Fruit fly (Drosophila melanogaster) whole organism, pupa: Measurements from ENCODE around the gene CG18223.

Source experiments
- CG10348 ChIP-seq: fragments of 200-800 bp; sonication (Bioruptor generic); IDR thresholded peaks from 2 replicates; pipeline ENCODE4 v1.3.6; 2022; ENCODE audit warnings: missing biosample characterization, missing genetic modification characterization
- CG12605 ChIP-seq: fragments of 200-800 bp; sonication (Bioruptor generic); IDR thresholded peaks from 2 replicates; pipeline ENCODE4 v1.3.6; 2022; ENCODE audit warnings: missing biosample characterization, missing genetic modification characterization
- CG13204 ChIP-seq: fragments of 200-800 bp; sonication (Bioruptor generic); optimal IDR thresholded peaks from 2 replicates; lab custom pipeline; 2018; ENCODE audit warnings: missing biosample characterization, mild to moderate bottlenecking, missing genetic modification characterization, moderate library complexity
- CG14655 ChIP-seq: fragments of 200-800 bp; sonication (Bioruptor generic); optimal IDR thresholded peaks from 3 replicates; lab custom pipeline; 2017; ENCODE audit warnings: mild to moderate bottlenecking, missing biosample characterization, missing genetic modification reagents, missing genetic modification characterization
- CG15710 ChIP-seq: fragments of 200-800 bp; sonication (Bioruptor generic); optimal IDR thresholded peaks from 2 replicates; lab custom pipeline; 2018; ENCODE audit warnings: missing biosample characterization, mild to moderate bottlenecking, missing genetic modification characterization, moderate library complexity
- CG17806 ChIP-seq: fragments of 200-800 bp; sonication (Bioruptor generic); optimal IDR thresholded peaks from 2 replicates; lab custom pipeline; 2018; ENCODE audit warnings: missing biosample characterization, mild to moderate bottlenecking, missing genetic modification characterization, moderate library complexity
- CG32121 ChIP-seq: fragments of 200-800 bp; sonication (Bioruptor generic); IDR thresholded peaks from 2 replicates; pipeline ENCODE4 v1.3.6; 2022; ENCODE audit warnings: missing biosample characterization, missing genetic modification characterization
- CG34367 ChIP-seq: fragments of 200-800 bp; sonication (Bioruptor generic); optimal IDR thresholded peaks from 2 replicates; lab custom pipeline; 2018; ENCODE audit warnings: missing biosample characterization, mild to moderate bottlenecking, missing genetic modification characterization
- CG4496 ChIP-seq: fragments of 200-800 bp; sonication (Bioruptor generic); IDR thresholded peaks from 3 replicates; pipeline ENCODE4 v1.3.6; 2022; ENCODE audit warnings: missing biosample characterization, missing genetic modification characterization
- CG8159 ChIP-seq: fragments of 200-800 bp; sonication (Bioruptor generic); optimal IDR thresholded peaks from 3 replicates; lab custom pipeline; 2018; ENCODE audit warnings: missing biosample characterization, mild to moderate bottlenecking, missing genetic modification characterization, moderate library complexity
- CG8301 ChIP-seq: fragments of 200-800 bp; sonication (Bioruptor generic); optimal IDR thresholded peaks from 2 replicates; lab custom pipeline; 2018; ENCODE audit warnings: missing biosample characterization, mild to moderate bottlenecking, missing genetic modification characterization
- CG9948 ChIP-seq: fragments of 200-800 bp; sonication (Bioruptor generic); optimal IDR thresholded peaks from 2 replicates; lab custom pipeline; 2018; ENCODE audit warnings: missing biosample characterization, mild to moderate bottlenecking, missing genetic modification characterization, moderate library complexity
- D1 ChIP-seq: fragments of 200-800 bp; sonication (Bioruptor generic); optimal IDR thresholded peaks from 2 replicates; lab custom pipeline; 2018; ENCODE audit warnings: missing biosample characterization, mild to moderate bottlenecking, missing genetic modification characterization, moderate library complexity
- EcR ChIP-seq: fragments of 200-800 bp; sonication (Bioruptor generic); optimal IDR thresholded peaks from 3 replicates; lab custom pipeline; 2019; ENCODE audit warnings: missing biosample characterization, missing genetic modification characterization, mild to moderate bottlenecking, moderate library complexity, missing genetic modification reagents
- Ets98B ChIP-seq: fragments of 200-800 bp; sonication (Bioruptor generic); IDR thresholded peaks from 2 replicates; pipeline ENCODE4 v1.3.6; 2022; ENCODE audit warnings: missing biosample characterization, missing genetic modification characterization
- Pif1A ChIP-seq: fragments of 200-800 bp; sonication (Bioruptor generic); optimal IDR thresholded peaks from 3 replicates; lab custom pipeline; 2016; ENCODE audit warnings: missing biosample characterization, missing genetic modification characterization
- Pif1B ChIP-seq: fragments of 200-800 bp; sonication (Bioruptor generic); optimal IDR thresholded peaks from 3 replicates; lab custom pipeline; 2016; ENCODE audit warnings: missing biosample characterization, missing genetic modification characterization
- Snoo ChIP-seq: fragments of 200-800 bp; sonication (Bioruptor generic); optimal IDR thresholded peaks from 3 replicates; lab custom pipeline; 2017; ENCODE audit warnings: missing biosample characterization, mild to moderate bottlenecking, missing genetic modification characterization, inconsistent platforms
- fd96Ca ChIP-seq: fragments of 200-800 bp; sonication (Bioruptor generic); IDR thresholded peaks from 3 replicates; pipeline ENCODE4 v1.3.6; 2022; ENCODE audit warnings: missing biosample characterization, missing genetic modification characterization
- gl ChIP-seq: fragments of 200-800 bp; sonication (Bioruptor generic); optimal IDR thresholded peaks from 2 replicates; lab custom pipeline; 2018; ENCODE audit warnings: missing biosample characterization, mild to moderate bottlenecking, missing genetic modification characterization
- rn ChIP-seq: fragments of 200-800 bp; sonication (Bioruptor generic); IDR thresholded peaks from 2 replicates; pipeline ENCODE4 v1.3.6; 2022; ENCODE audit warnings: missing biosample characterization, missing genetic modification characterization

CG18223 gene

DNA sequence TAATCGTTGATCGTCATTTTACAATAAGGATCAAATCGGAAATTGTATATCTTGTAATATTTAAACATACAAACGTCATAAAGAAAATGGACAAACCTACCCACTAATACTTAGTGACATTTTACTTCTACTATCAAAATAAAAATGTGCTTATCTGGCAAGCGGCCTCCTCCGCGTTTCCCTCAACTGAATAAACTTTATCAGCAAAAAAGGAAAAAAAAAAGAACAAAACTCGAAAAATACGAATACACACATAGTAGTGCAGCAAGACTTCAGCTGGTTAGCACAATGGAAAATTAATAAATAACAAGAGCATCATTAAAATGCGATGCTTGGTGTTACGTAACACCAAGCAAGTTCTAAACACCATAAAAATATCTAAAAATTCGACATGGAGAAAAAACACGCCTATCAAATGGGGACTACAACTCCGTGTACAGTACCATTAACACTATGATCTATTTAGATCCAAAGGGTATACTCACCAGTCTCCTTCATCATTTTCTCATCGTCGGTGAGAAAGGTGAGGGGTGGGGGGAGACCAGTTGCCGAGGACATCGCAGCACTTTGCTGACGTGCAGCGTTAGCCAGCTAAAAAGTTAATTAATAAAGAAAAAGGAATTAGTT, 22.5 kb downstream of the CG18223 start:
- TF ChIP-seq EcR (GFP tag; lab: Kevin White, UChicago) = no peak
- TF ChIP-seq CG4496 (GFP tag; lab: Robert Waterston, UW) = 0 out of 3 replicates have a peak, but pooled peaks have one; percentile 5
- peak; percentile 50 for TF ChIP-seq D1 (tag; lab: Kevin White, UChicago)

dm6 chr3L:18896297-18896863, 23.7 kb downstream of the CG18223 start:
- TF ChIP-seq EcR (GFP tag; lab: Kevin White, UChicago) (peak; percentile 51), Ets98B (GFP tag; lab: Robert Waterston, UW) (no peak), fd96Ca (GFP tag; lab: Robert Waterston, UW) (no peak), CG32121 (no peak), Snoo (no peak), CG4496 (GFP tag; lab: Robert Waterston, UW) (0 out of 3 replicates have a peak, but pooled peaks have one; percentile 53), CG15710 (no peak), CG8159 (tag; lab: Kevin White, UChicago) (no peak), CG14655 (GFP tag; lab: Kevin White, UChicago) (no peak)

DNA sequence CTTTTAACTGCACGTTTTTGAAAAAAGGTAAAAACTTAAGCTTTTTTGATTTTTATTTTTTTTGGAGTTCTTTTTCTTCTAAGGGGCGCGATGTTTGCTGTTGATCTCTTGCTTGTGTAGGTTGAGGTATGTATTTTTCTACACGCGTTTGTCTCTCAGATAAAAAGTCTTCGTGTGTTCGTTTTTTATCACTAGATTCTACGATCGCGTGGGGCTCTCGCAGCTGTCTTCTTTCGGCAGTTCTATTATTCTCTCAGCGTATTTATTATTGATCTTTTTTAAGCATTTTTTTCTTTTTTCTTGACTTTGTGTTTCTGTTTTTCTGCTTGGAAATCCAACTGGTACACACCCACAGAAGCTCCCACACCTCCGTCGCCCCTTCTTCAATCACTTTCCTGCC, 25.0 kb downstream of the CG18223 start:
- TF ChIP-seq CG15710 (no peak), CG4496 (GFP tag; lab: Robert Waterston, UW) (peak; percentile 77), CG14655 (GFP tag; lab: Kevin White, UChicago) (no peak), rn (GFP tag; lab: Robert Waterston, UW) (no peak), Ets98B (GFP tag; lab: Robert Waterston, UW) (peak; percentile 63; the same call in 1 of the 2 replicates), CG12605 (GFP tag; lab: Robert Waterston, UW) (peak; percentile 46; the same call in 1 of the 2 replicates), Pif1A (GFP tag; lab: Kevin White, UChicago) (no peak), CG32121 (peak; percentile 27; the same call in 1 of the 2 replicates)

DNA sequence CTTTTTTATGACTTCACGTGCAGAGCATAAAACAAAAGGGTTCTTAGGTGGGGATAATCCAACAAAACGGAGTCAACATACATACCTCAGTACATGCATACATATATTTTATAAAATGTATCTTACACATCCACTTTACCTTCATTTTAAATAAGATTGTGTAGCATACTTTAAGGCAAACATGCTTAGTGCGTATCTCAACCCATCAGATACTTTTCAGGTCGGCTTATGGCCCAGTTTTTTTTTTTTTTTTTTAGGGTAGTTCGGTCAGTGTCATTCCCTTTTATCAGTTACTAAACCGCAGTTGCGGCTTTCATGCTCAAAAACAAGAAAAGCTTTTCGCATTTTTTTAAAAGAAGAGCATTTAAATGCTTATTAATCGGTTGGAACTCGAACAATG, 28.1 kb downstream of the CG18223 start, which contains the start of gene NijB:
Gene NijB (plus strand): TSS at position 398 of the 400 bp plus-strand sequence.
- peak; percentile 83 for TF ChIP-seq EcR (GFP tag; lab: Kevin White, UChicago)
- no peak for TF ChIP-seq CG8159 (tag; lab: Kevin White, UChicago)

DNA sequence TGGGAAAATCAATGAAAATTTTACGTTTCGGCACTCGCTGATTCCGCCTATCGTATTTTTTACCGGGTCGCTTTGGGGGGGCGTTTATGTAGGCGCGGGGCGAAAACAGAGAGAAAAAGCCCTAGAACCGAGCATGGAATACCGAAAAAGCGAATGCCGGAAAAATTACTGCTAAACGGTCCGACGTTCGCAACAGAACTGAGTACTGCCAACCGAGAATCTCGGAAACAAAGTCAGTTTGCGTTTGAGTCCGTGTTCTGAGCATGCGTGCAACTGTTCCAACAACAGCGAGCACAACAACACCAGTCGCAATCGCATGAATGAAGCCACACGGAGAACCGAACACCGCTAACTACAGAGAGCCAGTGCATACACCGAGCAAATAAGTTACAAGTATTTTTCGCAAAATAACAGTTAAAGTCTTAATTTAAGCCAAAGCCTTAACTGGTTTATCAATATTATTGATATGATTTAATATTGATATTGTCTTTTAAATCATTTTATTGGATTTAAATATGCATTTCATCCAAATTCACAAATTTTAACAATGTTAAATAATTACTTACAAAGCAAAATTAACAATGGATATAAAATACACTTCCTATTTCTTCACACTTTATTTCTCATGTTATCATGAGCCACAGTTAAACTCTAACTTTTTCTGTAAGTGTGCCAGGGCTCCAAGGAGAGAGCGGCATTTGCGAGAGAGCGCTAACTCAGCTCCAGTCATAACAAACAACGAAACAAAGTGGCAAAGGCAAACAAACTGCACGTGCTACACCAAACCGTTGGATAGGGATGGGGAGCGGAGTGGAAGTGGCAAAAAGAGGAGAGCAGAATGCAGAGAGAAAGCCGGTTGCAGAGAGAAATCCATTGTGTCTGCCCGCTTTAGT, 29.6 kb downstream of the CG18223 start, which contains the start of gene CG3961:
Gene CG3961 (minus strand): TSS at position 201 of the 893 bp plus-strand sequence.
- peak; percentile 99 for TF ChIP-seq CG34367 (tag; lab: Kevin White, UChicago)
- TF ChIP-seq Pif1B (GFP tag; lab: Kevin White, UChicago) = peak; percentile 96
- TF ChIP-seq CG14655 (GFP tag; lab: Kevin White, UChicago) = peak; percentile 100
- peak; percentile 81 for TF ChIP-seq CG12605 (GFP tag; lab: Robert Waterston, UW)
- peak; percentile 90 for TF ChIP-seq gl (tag; lab: Kevin White, UChicago)
- peak; percentile 65; the same call in 2 of the 3 replicates for TF ChIP-seq fd96Ca (GFP tag; lab: Robert Waterston, UW)
- TF ChIP-seq CG8301 (tag; lab: Kevin White, UChicago) = peak; percentile 99
- peak; percentile 80 for TF ChIP-seq Ets98B (GFP tag; lab: Robert Waterston, UW)
- peak; percentile 98 for TF ChIP-seq D1 (tag; lab: Kevin White, UChicago)
- TF ChIP-seq CG8159 (tag; lab: Kevin White, UChicago) = peak; percentile 98
- peak; percentile 81 for TF ChIP-seq rn (GFP tag; lab: Robert Waterston, UW)
- TF ChIP-seq CG9948 = peak; percentile 99
- peak; percentile 69; the same call in 1 of the 2 replicates for TF ChIP-seq CG10348 (GFP tag; lab: Robert Waterston, UW)
- TF ChIP-seq CG17806 (tag; lab: Kevin White, UChicago) = peak; percentile 99
- TF ChIP-seq CG13204 = peak; percentile 94
- peak; percentile 99 for TF ChIP-seq CG15710
- TF ChIP-seq Pif1A (GFP tag; lab: Kevin White, UChicago) = peak; percentile 94
- peak; percentile 95 for TF ChIP-seq CG32121
- TF ChIP-seq CG4496 (GFP tag; lab: Robert Waterston, UW) = peak; percentile 88
- peak; percentile 99 for TF ChIP-seq Snoo
- TF ChIP-seq EcR (GFP tag; lab: Kevin White, UChicago) = peak; percentile 70
